Fruit fly (Drosophila melanogaster): Measurements from ENCODE around the gene LKRSDH.

The LKRSDH gene

DNA sequence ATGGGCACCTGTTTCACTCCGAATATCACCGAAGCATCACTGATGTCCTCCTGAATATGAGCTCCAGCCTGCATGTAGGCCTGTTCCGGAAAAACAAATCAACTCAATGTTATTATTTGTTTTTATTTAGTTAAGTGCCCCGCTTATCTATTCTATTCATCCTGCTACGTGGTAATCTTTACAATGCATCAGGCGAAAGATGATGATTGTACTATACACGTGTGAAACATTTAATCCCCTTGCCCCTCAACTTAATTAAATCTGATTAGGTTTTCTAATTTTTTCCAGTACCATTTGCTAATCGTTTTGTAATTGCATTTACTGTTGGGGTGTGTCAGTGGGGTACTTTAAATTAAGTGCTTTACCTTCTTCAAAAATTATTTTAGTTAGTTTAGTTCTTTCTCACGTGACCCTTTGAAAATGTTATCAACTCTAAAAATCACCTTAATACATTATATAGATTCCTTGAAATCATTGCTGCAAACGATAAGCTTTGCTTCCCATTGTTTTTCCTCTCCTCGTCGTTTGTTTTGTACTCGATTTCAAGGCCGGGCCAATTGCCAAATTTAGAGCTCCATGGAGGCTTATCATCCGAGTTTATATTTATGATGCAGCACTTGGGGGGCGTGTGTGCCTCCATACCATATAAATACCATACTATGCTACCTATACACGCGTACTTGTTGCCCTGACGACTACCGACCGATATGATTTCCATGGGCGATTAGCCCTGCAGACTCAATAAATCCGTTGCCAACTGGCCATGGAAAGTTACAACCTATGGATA, 877 bp downstream of the LKRSDH start:
- TF ChIP-seq Jra (GFP tag; optimal IDR thresholded peaks at IDR 0.05) (no peak), HLH106 (tag; optimal IDR thresholded peaks at IDR 0.05) (no peak)

DNA sequence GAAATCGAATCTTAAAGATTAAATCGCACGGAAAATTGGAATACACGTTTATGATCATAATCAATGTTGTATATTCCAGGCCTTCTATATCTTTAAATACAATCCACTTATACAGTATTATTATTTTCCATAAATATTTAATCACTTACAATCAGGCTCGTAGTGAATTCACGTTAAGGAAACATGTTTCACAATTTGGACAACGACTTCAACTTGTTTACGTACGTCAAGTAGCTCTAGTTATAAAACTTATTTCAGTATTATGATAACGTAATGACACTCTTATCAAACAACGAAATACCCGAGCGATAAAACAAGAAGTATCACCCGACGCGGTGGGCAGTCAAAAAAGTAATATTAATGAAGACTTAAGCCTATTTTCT, 4.4 kb downstream of the LKRSDH start:
- TF ChIP-seq pan (optimal IDR thresholded peaks at IDR 0.05) (no peak), Hr78 (GFP tag; optimal IDR thresholded peaks at IDR 0.05) (no peak), OdsH (GFP tag; optimal IDR thresholded peaks at IDR 0.05) (no peak), dl (GFP tag; optimal IDR thresholded peaks at IDR 0.05; ENCODE audit: insufficient read depth in 1 of 2, partially characterized antibody in 2 of 2) (no peak), psq (GFP tag; optimal IDR thresholded peaks at IDR 0.05) (no peak), h (GFP tag; optimal IDR thresholded peaks at IDR 0.05) (no peak), Rel (GFP tag; optimal IDR thresholded peaks at IDR 0.05) (no peak), Rel (tag; optimal IDR thresholded peaks at IDR 0.05) (no peak), woc (GFP tag; optimal IDR thresholded peaks at IDR 0.05) (no peak)

DNA sequence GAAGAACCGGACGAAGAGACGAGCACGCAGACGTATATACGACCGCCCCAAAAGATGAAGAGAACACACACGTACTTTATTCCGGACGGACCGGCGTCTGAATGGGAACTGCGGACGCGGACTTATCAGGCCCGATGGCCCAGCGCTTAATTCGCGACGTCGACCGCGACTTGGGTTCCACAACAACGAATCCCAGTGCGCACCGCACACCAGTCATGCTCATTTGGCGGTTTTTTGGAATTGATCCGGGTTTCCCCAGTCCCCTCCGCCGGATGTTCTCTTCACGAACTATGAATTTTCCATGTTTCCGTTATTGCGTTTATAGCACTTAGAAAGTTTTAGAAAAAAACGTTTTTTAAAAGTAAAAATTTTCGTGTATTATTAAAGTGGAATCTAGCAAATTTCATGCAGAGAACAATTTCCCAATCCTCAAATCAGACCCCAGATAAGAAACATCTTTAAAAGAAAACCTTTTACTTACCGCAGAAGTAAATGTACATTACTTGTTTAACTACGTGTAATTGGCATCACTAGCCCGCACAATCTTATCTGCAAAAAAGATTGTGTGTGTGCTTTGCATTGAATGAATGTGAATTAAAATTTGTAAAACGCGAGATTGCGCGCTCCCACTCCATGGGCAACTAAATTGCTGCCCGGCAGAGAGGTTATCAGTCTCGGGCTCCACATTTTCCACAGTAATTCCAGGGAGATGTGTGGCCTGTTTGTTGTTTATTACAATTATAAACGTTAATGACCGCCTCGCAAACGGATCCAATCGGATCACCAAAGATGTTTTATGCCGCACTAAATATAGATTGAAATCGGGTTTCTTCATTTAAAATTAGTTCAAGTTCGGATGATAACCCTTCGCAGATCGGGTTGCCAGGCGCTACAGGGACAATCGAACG, 5.1 kb downstream of the LKRSDH start, which contains the start of gene CG7149:
TSS of gene CG7149 (minus strand) at position 110 of the 908 bp plus-strand sequence.
- TF ChIP-seq foxo (GFP tag; optimal IDR thresholded peaks at IDR 0.05), result peak in 1 of 2 experiments; percentile 42
- no peak for TF ChIP-seq tai (GFP tag; optimal IDR thresholded peaks at IDR 0.05)
- no peak for TF ChIP-seq Rel (GFP tag; optimal IDR thresholded peaks at IDR 0.05)
- peak; percentile 12 for TF ChIP-seq Rel (tag; optimal IDR thresholded peaks at IDR 0.05)
- TF ChIP-seq CG32264 (GFP tag; optimal IDR thresholded peaks at IDR 0.05), result no peak
- TF ChIP-seq N (GFP tag; optimal IDR thresholded peaks at IDR 0.05), result no peak
- peak; percentile 27 for TF ChIP-seq rgr (GFP tag; optimal IDR thresholded peaks at IDR 0.05)
- peak; percentile 92 for TF ChIP-seq Myc (optimal IDR thresholded peaks at IDR 0.05)
- TF ChIP-seq lola (GFP tag; optimal IDR thresholded peaks at IDR 0.05), result no peak
- TF ChIP-seq Sp1 (GFP tag; optimal IDR thresholded peaks at IDR 0.05), result peak; percentile 46
- TF ChIP-seq Abd-B (GFP tag; optimal IDR thresholded peaks at IDR 0.05), result no peak
- TF ChIP-seq CrebA (GFP tag; optimal IDR thresholded peaks at IDR 0.05; ENCODE audit: borderline replicate concordance), result no peak
- TF ChIP-seq Mio (GFP tag; optimal IDR thresholded peaks at IDR 0.05), result no peak
- TF ChIP-seq psq (GFP tag; optimal IDR thresholded peaks at IDR 0.05), result peak; percentile 34
- peak; percentile 55 for TF ChIP-seq woc (GFP tag; optimal IDR thresholded peaks at IDR 0.05)
- TF ChIP-seq Hr78 (GFP tag; optimal IDR thresholded peaks at IDR 0.05), result no peak
- TF ChIP-seq fru (GFP tag; optimal IDR thresholded peaks at IDR 0.05), result peak; percentile 82
- TF ChIP-seq Dif (GFP tag; optimal IDR thresholded peaks at IDR 0.05; ENCODE audit: partially characterized antibody), result peak; percentile 78
- no peak for TF ChIP-seq pan (optimal IDR thresholded peaks at IDR 0.05)
- TF ChIP-seq Vsx2 (GFP tag; optimal IDR thresholded peaks at IDR 0.05; ENCODE audit: partially characterized antibody), result no peak
- no peak for TF ChIP-seq dmrt93B (GFP tag; optimal IDR thresholded peaks at IDR 0.05)
- peak; percentile 37 for TF ChIP-seq OdsH (GFP tag; optimal IDR thresholded peaks at IDR 0.05)
- no peak for TF ChIP-seq jim (GFP tag; optimal IDR thresholded peaks at IDR 0.05)
- TF ChIP-seq dsf (GFP tag; optimal IDR thresholded peaks at IDR 0.05; ENCODE audit: borderline replicate concordance), result no peak
- TF ChIP-seq ey (GFP tag; optimal IDR thresholded peaks at IDR 0.05), result no peak
- TF ChIP-seq br (GFP tag; optimal IDR thresholded peaks at IDR 0.05), result peak; percentile 56
- no peak for TF ChIP-seq Dfd (GFP tag; optimal IDR thresholded peaks at IDR 0.05)
- TF ChIP-seq sv (GFP tag; optimal IDR thresholded peaks at IDR 0.05), result no peak
- no peak for TF ChIP-seq usp (GFP tag; optimal IDR thresholded peaks at IDR 0.05)
- peak; percentile 36 for TF ChIP-seq h (GFP tag; optimal IDR thresholded peaks at IDR 0.05)
- TF ChIP-seq Hnf4 (GFP tag; optimal IDR thresholded peaks at IDR 0.05), result peak; percentile 16
- TF ChIP-seq GATAd (GFP tag; optimal IDR thresholded peaks at IDR 0.05), result no peak
- TF ChIP-seq CG9705 (GFP tag; optimal IDR thresholded peaks at IDR 0.05), result no peak
- TF ChIP-seq dl (GFP tag; optimal IDR thresholded peaks at IDR 0.05; ENCODE audit: insufficient read depth in 1 of 2, partially characterized antibody in 2 of 2), result peak; percentile 46 to 68
- peak; percentile 61 for TF ChIP-seq Hr83 (GFP tag; optimal IDR thresholded peaks at IDR 0.05; ENCODE audit: poor library complexity, severe bottlenecking)
- no peak for TF ChIP-seq sage (GFP tag; optimal IDR thresholded peaks at IDR 0.05)
- no peak for TF ChIP-seq Jra (GFP tag; optimal IDR thresholded peaks at IDR 0.05)
- peak; percentile 37 for TF ChIP-seq HLH106 (tag; optimal IDR thresholded peaks at IDR 0.05)
- TF ChIP-seq brk (GFP tag; optimal IDR thresholded peaks at IDR 0.05), result no peak
